Worm (Caenorhabditis elegans) whole organism, young adult: ENCODE data around the gene asp-8.

Experiments
- K11D2.4 ChIP-seq: fragments of 200-800 bp; sonication (Bioruptor generic); IDR thresholded peaks from 2 replicates; pipeline ENCODE4 v1.3.6; 2022; ENCODE audit warnings: missing genetic modification reagents, missing genetic modification characterization, missing compliant biosample characterization
- T07F8.4 ChIP-seq: sonication (generic microtip); optimal IDR thresholded peaks from 2 replicates; lab custom pipeline; 2016; ENCODE audit warnings: mild to moderate bottlenecking, missing genetic modification characterization, moderate library complexity, missing compliant biosample characterization
- ama-1 ChIP-seq, 3 experiments: fragments of 150-350 bp in 1 of 3; sonication (generic microtip) in 2 of 3; optimal IDR thresholded peaks; 2 replicates each; lab custom pipeline; 2014 to 2018; ENCODE audit warnings: missing biosample characterization in 2 of 3, missing genetic modification characterization in 2 of 3, missing genetic modification reagents in 2 of 3
- dpl-1 ChIP-seq: fragments of 150-350 bp; optimal IDR thresholded peaks from 2 replicates; lab custom pipeline; 2014; ENCODE audit warnings: missing biosample characterization, missing genetic modification reagents, missing genetic modification characterization

- no peak for TF ChIP-seq ama-1 (optimal IDR thresholded peaks at IDR 0.05; lab: Kevin White, UChicago)
- TF ChIP-seq ama-1 (GFP tag; optimal IDR thresholded peaks at IDR 0.05; lab: Kevin White, UChicago): no peak
- no peak for TF ChIP-seq K11D2.4
- no peak for TF ChIP-seq T07F8.4 (tag; lab: Kevin White, UChicago)
- no peak for TF ChIP-seq dpl-1 (GFP tag; lab: Kevin White, UChicago)
Observed at ce11 chrV:3032343-3032742, 8.0 kb downstream of the asp-8 start, which contains the start of gene irld-38.
